Worm (Caenorhabditis elegans): ENCODE data around the gene elks-1.

The elks-1 gene

ce11 chrIV:3368638-3369247 is 18.9 kb upstream of the elks-1 start, which contains the start of gene vha-19:
Gene vha-19 (plus strand): TSS chrIV:3369197.
- TF ChIP-seq dpl-1 (GFP tag; optimal IDR thresholded peaks at IDR 0.05) (peak in 2 of 3 experiments; percentile 37 to 46), efl-1 (optimal IDR thresholded peaks at IDR 0.05) (peak; percentile 45 to 64), efl-1 (GFP tag; optimal IDR thresholded peaks at IDR 0.05 in 1 of 2) (peak; percentile 43 to 75), C34B4.2 (tag; optimal IDR thresholded peaks at IDR 0.05) (no peak), lin-35 (GFP tag; optimal IDR thresholded peaks at IDR 0.05) (peak; percentile 44 to 61), lin-13 (GFP tag; optimal IDR thresholded peaks at IDR 0.05) (no peak), tlp-1 (tag; optimal IDR thresholded peaks at IDR 0.05) (no peak), snu-23 (GFP tag; optimal IDR thresholded peaks at IDR 0.05) (peak; percentile 65), hlh-4 (tag; optimal IDR thresholded peaks at IDR 0.05) (no peak), tbx-2 (tag; optimal IDR thresholded peaks at IDR 0.05) (peak; percentile 6), nhr-71 (tag; optimal IDR thresholded peaks at IDR 0.05) (peak; percentile 44), lsy-2 (tag; optimal IDR thresholded peaks at IDR 0.05) (peak; percentile 7 to 48), nhr-77 (tag; optimal IDR thresholded peaks at IDR 0.05) (peak; percentile 18), swsn-7 (tag; optimal IDR thresholded peaks at IDR 0.05) (peak; percentile 23), nhr-85 (tag) (peak; percentile 30), elt-3 (tag; optimal IDR thresholded peaks at IDR 0.05) (no peak), ceh-82 (tag; optimal IDR thresholded peaks at IDR 0.05) (peak in 1 of 3 experiments; percentile 43), lin-39 (tag; optimal IDR thresholded peaks at IDR 0.05) (no peak), nhr-47 (tag; optimal IDR thresholded peaks at IDR 0.05) (peak; percentile 9), unc-30 (tag; optimal IDR thresholded peaks at IDR 0.05) (no peak), ceh-90 (tag; optimal IDR thresholded peaks at IDR 0.05) (no peak), ceh-63 (GFP tag; optimal IDR thresholded peaks at IDR 0.05) (no peak), fkh-8 (tag; optimal IDR thresholded peaks at IDR 0.05) (peak; percentile 1), nhr-20 (tag; optimal IDR thresholded peaks at IDR 0.05) (peak; percentile 33), egl-27 (tag; optimal IDR thresholded peaks at IDR 0.05) (no peak), hlh-17 (GFP tag; optimal IDR thresholded peaks at IDR 0.05; ENCODE audit: borderline replicate concordance) (no peak), hpl-2 (GFP tag; optimal IDR thresholded peaks at IDR 0.05) (no peak), xbp-1 (tag; optimal IDR thresholded peaks at IDR 0.05) (peak; percentile 25), sup-37 (GFP tag; optimal IDR thresholded peaks at IDR 0.05) (no peak), F16B12.6 (tag; optimal IDR thresholded peaks at IDR 0.05) (peak; percentile 27), alr-1 (tag; optimal IDR thresholded peaks at IDR 0.05; ENCODE audit: borderline replicate concordance) (no peak), lin-15B (tag; optimal IDR thresholded peaks at IDR 0.05) (peak; percentile 36), nhr-90 (tag; optimal IDR thresholded peaks at IDR 0.05; ENCODE audit: poor library complexity) (no peak)

ce11 chrIV:3363784-3364183 is 14.0 kb upstream of the elks-1 start:
- TF ChIP-seq ceh-63 (GFP tag; optimal IDR thresholded peaks at IDR 0.05) (no peak), ceh-8 (GFP tag; optimal IDR thresholded peaks at IDR 0.05) (no peak), efl-1 (optimal IDR thresholded peaks at IDR 0.05) (peak; percentile 31 to 46), efl-1 (GFP tag; optimal IDR thresholded peaks at IDR 0.05 in 1 of 2) (no peak), lin-39 (tag; optimal IDR thresholded peaks at IDR 0.05) (no peak)

DNA sequence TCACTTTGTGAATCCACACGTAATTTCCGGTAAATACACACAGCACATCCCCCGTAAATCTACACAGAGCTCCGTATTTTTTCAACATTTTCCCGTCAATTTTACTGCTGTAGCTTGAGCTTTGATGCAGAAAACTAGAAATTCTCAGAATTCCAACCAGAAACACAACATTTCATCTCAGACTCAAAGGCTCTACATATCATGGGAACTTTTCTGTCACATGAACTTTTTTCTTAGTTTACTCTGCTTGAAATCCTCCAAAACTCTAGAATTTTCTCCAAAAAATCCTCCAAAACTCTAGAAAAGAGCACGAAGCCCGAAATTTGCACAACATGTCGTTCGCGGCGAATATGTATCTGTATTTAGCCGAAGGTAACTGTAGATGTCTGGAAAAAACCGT is 13.4 kb upstream of the elks-1 start, which contains the start of gene Y55H10A.2:
TSS of gene Y55H10A.2 (plus strand) at position 301 of the 400 bp plus-strand sequence.
- no peak for TF ChIP-seq lin-39 (tag; optimal IDR thresholded peaks at IDR 0.05)
- TF ChIP-seq ceh-8 (GFP tag; optimal IDR thresholded peaks at IDR 0.05): no peak
- no peak for TF ChIP-seq ztf-4 (tag; optimal IDR thresholded peaks at IDR 0.05)
- TF ChIP-seq C34B4.2 (tag; optimal IDR thresholded peaks at IDR 0.05): no peak
- no peak for TF ChIP-seq nhr-11 (tag; optimal IDR thresholded peaks at IDR 0.05)
- no peak for TF ChIP-seq tlp-1 (tag; optimal IDR thresholded peaks at IDR 0.05)
- TF ChIP-seq lin-15B (tag; optimal IDR thresholded peaks at IDR 0.05): no peak

- TF ChIP-seq blmp-1 (tag; optimal IDR thresholded peaks at IDR 0.05): no peak
- no peak for TF ChIP-seq efl-1 (optimal IDR thresholded peaks at IDR 0.05)
- TF ChIP-seq efl-1 (GFP tag; optimal IDR thresholded peaks at IDR 0.05 in 1 of 2): peak in 1 of 2 experiments; percentile 71
- no peak for TF ChIP-seq hpl-2 (GFP tag; optimal IDR thresholded peaks at IDR 0.05)
- TF ChIP-seq nhr-85 (tag): peak; percentile 11
- TF ChIP-seq rnt-1 (tag; optimal IDR thresholded peaks at IDR 0.05): no peak
These were observed 4.9 kb upstream of the elks-1 start, which contains the start of gene F42A6.1 for ce11 chrIV:3354757-3355156. Gene F42A6.1 (plus strand): TSS chrIV:3355057.
